Fruit fly (Drosophila melanogaster): ENCODE results near the gene Gnpnat.

Gene Gnpnat

DNA sequence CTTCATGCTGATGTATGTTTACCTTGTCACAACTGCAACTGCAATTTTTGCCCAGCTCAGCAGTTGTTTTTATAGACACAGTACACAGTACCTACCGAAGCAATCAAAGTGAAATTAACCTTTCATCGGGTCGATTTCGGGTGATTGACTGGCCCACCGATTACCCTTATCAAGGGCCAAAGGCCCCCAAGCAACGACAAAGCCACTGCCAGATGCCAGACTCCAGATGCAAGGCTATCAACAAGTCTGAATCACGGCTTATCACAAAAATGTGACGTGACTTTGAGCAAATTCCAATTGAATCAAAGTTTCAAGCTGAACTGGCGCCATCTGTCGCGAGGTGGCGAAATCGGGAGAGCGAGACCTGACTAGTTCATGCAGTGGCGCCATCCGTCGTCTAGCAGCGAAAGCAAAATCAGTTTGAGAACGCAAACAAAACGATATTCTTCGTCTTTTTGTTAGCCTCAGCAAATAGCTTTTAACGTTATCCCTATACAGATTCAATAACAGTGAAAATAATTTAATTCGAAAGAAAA lies 21.2 kb upstream of the Gnpnat start, which contains the start of gene Obp99b (continued):
- TF ChIP-seq CG4328 (GFP tag; optimal IDR thresholded peaks at IDR 0.05) (peak; percentile 52), Fer2 (tag; optimal IDR thresholded peaks at IDR 0.05) (peak; percentile 48), sens-2 (GFP tag; IDR thresholded peaks at IDR 0.05) (peak; percentile 90), Hr39 (optimal IDR thresholded peaks at IDR 0.05) (no peak), CG4424 (GFP tag; optimal IDR thresholded peaks at IDR 0.05) (peak; percentile 87), bab2 (GFP tag; optimal IDR thresholded peaks at IDR 0.05) (peak; percentile 56), CG7556 (GFP tag; optimal IDR thresholded peaks at IDR 0.05) (no peak), cg (GFP tag; optimal IDR thresholded peaks at IDR 0.05) (no peak), lov (optimal IDR thresholded peaks at IDR 0.05) (no peak), lov (GFP tag; IDR thresholded peaks at IDR 0.05) (peak; percentile 93), pum (GFP tag; optimal IDR thresholded peaks at IDR 0.05) (peak; percentile 68), CG10209 (GFP tag; optimal IDR thresholded peaks at IDR 0.05) (peak; percentile 73), Tbp (GFP tag; optimal IDR thresholded peaks at IDR 0.05) (no peak), bowl (GFP tag; IDR thresholded peaks at IDR 0.05) (peak; percentile 63; the same call in 1 of the 2 replicates), CG4854 (GFP tag; optimal IDR thresholded peaks at IDR 0.05) (peak; percentile 66), zfh1 (GFP tag; IDR thresholded peaks at IDR 0.05) (peak; percentile 86), pita (GFP tag; optimal IDR thresholded peaks at IDR 0.05) (no peak), cad (GFP tag; optimal IDR thresholded peaks at IDR 0.05) (no peak), CG8281 (tag; optimal IDR thresholded peaks at IDR 0.05) (peak; percentile 64), dmrt11E (tag; optimal IDR thresholded peaks at IDR 0.05) (peak; percentile 65), CG9437 (GFP tag; optimal IDR thresholded peaks at IDR 0.05) (peak; percentile 60), cas (GFP tag; IDR thresholded peaks at IDR 0.05) (0 out of 2 replicates have a peak, but pooled peaks have one; percentile 20), Mes4 (GFP tag; optimal IDR thresholded peaks at IDR 0.05) (peak; percentile 88), CG7372 (GFP tag; IDR thresholded peaks at IDR 0.05) (peak; percentile 60; the same call in 1 of the 2 replicates), toy (GFP tag; IDR thresholded peaks at IDR 0.05) (no peak), CG3838 (GFP tag; optimal IDR thresholded peaks at IDR 0.05) (peak; percentile 19), vfl (GFP tag; optimal IDR thresholded peaks at IDR 0.05) (peak; percentile 52), Lim3 (GFP tag; IDR thresholded peaks at IDR 0.05) (no peak), Hr51 (GFP tag; optimal IDR thresholded peaks at IDR 0.05) (peak; percentile 42 to 66), ttk (GFP tag; IDR thresholded peaks at IDR 0.05) (peak; percentile 64), CG4360 (GFP tag; IDR thresholded peaks at IDR 0.05) (no peak), CG11723 (GFP tag; optimal IDR thresholded peaks at IDR 0.05) (peak; percentile 70), ATbp (GFP tag; optimal IDR thresholded peaks at IDR 0.05) (peak; percentile 82), wdn (GFP tag; IDR thresholded peaks at IDR 0.05) (0 out of 2 replicates have a peak, but pooled peaks have one; percentile 46), slbo (GFP tag; IDR thresholded peaks at IDR 0.05) (peak; percentile 79), Dp (GFP tag; optimal IDR thresholded peaks at IDR 0.05) (no peak), dmrt99B (tag; optimal IDR thresholded peaks at IDR 0.05) (peak; percentile 82), CG2875 (GFP tag; optimal IDR thresholded peaks at IDR 0.05) (peak; percentile 90), hbn (GFP tag; IDR thresholded peaks at IDR 0.05; ENCODE audit: partially characterized antibody) (no peak), maf-S (GFP tag; optimal IDR thresholded peaks at IDR 0.05) (peak; percentile 47), aop (GFP tag; IDR thresholded peaks at IDR 0.05) (peak; percentile 35; the same call in 1 of the 2 replicates), cato (GFP tag; optimal IDR thresholded peaks at IDR 0.05; ENCODE audit: borderline replicate concordance) (peak; percentile 41), jigr1 (GFP tag; IDR thresholded peaks at IDR 0.05) (no peak), Xbp1 (GFP tag; optimal IDR thresholded peaks at IDR 0.05) (peak; percentile 88), CG7357 (GFP tag; IDR thresholded peaks at IDR 0.05) (peak; percentile 55; the same call in 1 of the 3 replicates), CG14965 (GFP tag; optimal IDR thresholded peaks at IDR 0.05; ENCODE audit: borderline replicate concordance) (peak; percentile 98), CG17186 (GFP tag; optimal IDR thresholded peaks at IDR 0.05) (peak; percentile 85), CG7963 (GFP tag; IDR thresholded peaks at IDR 0.05; ENCODE audit: partially characterized antibody) (no peak), cwo (GFP tag; optimal IDR thresholded peaks at IDR 0.05) (no peak), CG16813 (GFP tag; IDR thresholded peaks at IDR 0.05; ENCODE audit: partially characterized antibody) (no peak), Oaz (GFP tag; IDR thresholded peaks at IDR 0.05) (peak; percentile 59)
